Worm (Caenorhabditis elegans) whole organism, L4 larva: ENCODE results near the gene F36D4.5.
"Not testable (repeated sequence)": the region's sequence is repeated elsewhere in the genome, so short reads cannot be mapped to it uniquely, and the experiment has no call there.

ENCODE experiments used
- F10B5.3 ChIP-seq: sonication (generic microtip); optimal IDR thresholded peaks from 2 replicates; lab custom pipeline; 2016; ENCODE audit warnings: mild to moderate bottlenecking, missing genetic modification characterization, missing compliant biosample characterization
- F44E2.7 ChIP-seq: fragments of 200-800 bp; sonication (Bioruptor generic); IDR thresholded peaks from 2 replicates; pipeline ENCODE4 v2.1.2; 2022; ENCODE audit warnings: missing genetic modification characterization, missing compliant biosample characterization
- T20F7.1 ChIP-seq: fragments of 200-800 bp; sonication (Bioruptor generic); optimal IDR thresholded peaks from 2 replicates; lab custom pipeline; 2018; ENCODE audit warnings: mild to moderate bottlenecking, missing genetic modification characterization, missing compliant biosample characterization
- ZK546.5 ChIP-seq, 2 experiments: sonication (generic microtip); optimal IDR thresholded peaks; 2 replicates each; lab custom pipeline; 2017; ENCODE audit warnings: missing biosample characterization in 2 of 2, missing genetic modification characterization in 2 of 2
- aha-1 ChIP-seq: fragments of 150-350 bp; peaks from one replicate; lab custom pipeline; 2014; ENCODE audit warnings: missing biosample characterization, missing genetic modification characterization
- arid-1 ChIP-seq: fragments of 200-800 bp; sonication (Bioruptor generic); conservative IDR thresholded peaks from 2 replicates; pipeline ENCODE4 v1.3.6; 2022; ENCODE audit warnings: missing genetic modification reagents, missing genetic modification characterization, missing compliant biosample characterization
- ceh-20 ChIP-seq: fragments of 200-800 bp; sonication (Bioruptor generic); IDR thresholded peaks from 2 replicates; pipeline ENCODE4 v1.3.6; 2022; ENCODE audit warnings: missing genetic modification reagents, missing genetic modification characterization, missing compliant biosample characterization
- ceh-82 ChIP-seq: sonication (generic microtip); optimal IDR thresholded peaks from 2 replicates; lab custom pipeline; 2017; ENCODE audit warnings: missing biosample characterization, missing genetic modification characterization
- ces-1 ChIP-seq: fragments of 150-350 bp; sonication (generic microtip); optimal IDR thresholded peaks from 4 replicates; lab custom pipeline; 2014; ENCODE audit warnings: missing biosample characterization, missing genetic modification reagents, missing genetic modification characterization
- daf-16 ChIP-seq, 3 experiments: sonication (generic microtip); optimal IDR thresholded peaks; 2 replicates each; lab custom pipeline; 2016 to 2017; ENCODE audit warnings: missing genetic modification characterization in 3 of 3, missing genetic modification reagents in 3 of 3, mild to moderate bottlenecking in 2 of 3, missing compliant biosample characterization in 2 of 3, missing biosample characterization in 1 of 3, moderate library complexity in 1 of 3
- daf-19 ChIP-seq: fragments of 200-800 bp; sonication (Bioruptor generic); conservative IDR thresholded peaks from 2 replicates; pipeline ENCODE4 v1.3.6; 2022; ENCODE audit warnings: missing genetic modification characterization, missing compliant biosample characterization
- dmd-6 ChIP-seq: fragments of 200-800 bp; sonication (Bioruptor generic); IDR thresholded peaks from 2 replicates; pipeline ENCODE4 v1.3.6; 2022; ENCODE audit warnings: missing genetic modification reagents, missing genetic modification characterization, missing compliant biosample characterization
- dve-1 ChIP-seq: sonication (generic microtip); optimal IDR thresholded peaks from 2 replicates; lab custom pipeline; 2017; ENCODE audit warnings: antibody characterized with exemption, mild to moderate bottlenecking, missing genetic modification characterization, missing compliant biosample characterization; ENCODE audit not compliant: insufficient read depth
- hif-1 ChIP-seq, 2 experiments: sonication (generic microtip); optimal IDR thresholded peaks; 2 replicates each; lab custom pipeline; 2016 to 2017; ENCODE audit warnings: missing compliant biosample characterization in 2 of 2, missing genetic modification characterization in 2 of 2, missing genetic modification reagents in 2 of 2, missing genotype in 2 of 2, mild to moderate bottlenecking in 1 of 2
- hlh-11 ChIP-seq: fragments of 200-800 bp; sonication (Bioruptor generic); optimal IDR thresholded peaks from 2 replicates; lab custom pipeline; 2018; ENCODE audit warnings: mild to moderate bottlenecking, missing genetic modification characterization, missing compliant biosample characterization
- hlh-30 ChIP-seq: sonication (generic microtip); optimal IDR thresholded peaks from 2 replicates; lab custom pipeline; 2017; ENCODE audit warnings: antibody characterized with exemption, mild to moderate bottlenecking, missing genetic modification characterization, missing compliant biosample characterization; ENCODE audit not compliant: insufficient read depth
- hmg-1.1 ChIP-seq: fragments of 200-800 bp; sonication (Bioruptor generic); IDR thresholded peaks from 2 replicates; pipeline ENCODE4 v1.3.6; 2022; ENCODE audit warnings: missing genetic modification reagents, missing genetic modification characterization, missing compliant biosample characterization
- lin-1 ChIP-seq: fragments of 200-800 bp; sonication (Bioruptor generic); IDR thresholded peaks from 2 replicates; pipeline ENCODE4 v1.3.6; 2022; ENCODE audit warnings: missing genetic modification reagents, missing genetic modification characterization, missing compliant biosample characterization
- madf-5 ChIP-seq, 2 experiments: fragments of 200-800 bp; sonication (Bioruptor generic); IDR thresholded peaks; 2 replicates each; pipeline ENCODE4 v1.3.6; 2022; ENCODE audit warnings: missing compliant biosample characterization in 2 of 2, missing genetic modification characterization in 2 of 2
- mes-2 ChIP-seq: sonication (generic microtip); optimal IDR thresholded peaks from 2 replicates; lab custom pipeline; 2016; ENCODE audit warnings: missing genotype, mild to moderate bottlenecking, missing genetic modification characterization, missing compliant biosample characterization; ENCODE audit not compliant: poor library complexity, severe bottlenecking
- mxl-2 ChIP-seq: fragments of 200-800 bp; sonication (Bioruptor generic); conservative IDR thresholded peaks from 2 replicates; pipeline ENCODE4 v1.3.6; 2022; ENCODE audit warnings: missing genetic modification reagents, missing genetic modification characterization, missing compliant biosample characterization
- mxl-3 ChIP-seq: fragments of 200-800 bp; sonication (Bioruptor generic); optimal IDR thresholded peaks from 2 replicates; lab custom pipeline; 2018; ENCODE audit warnings: mild to moderate bottlenecking, missing genetic modification characterization, missing compliant biosample characterization
- nhr-10 ChIP-seq: fragments of 150-350 bp; optimal IDR thresholded peaks from 2 replicates; lab custom pipeline; 2014; ENCODE audit warnings: missing biosample characterization, missing genetic modification characterization
- nhr-25 ChIP-seq: sonication (generic microtip); optimal IDR thresholded peaks from 2 replicates; lab custom pipeline; 2017; ENCODE audit warnings: missing genetic modification characterization, mild to moderate bottlenecking, missing compliant biosample characterization, antibody characterized with exemption, moderate library complexity, borderline replicate concordance; ENCODE audit not compliant: insufficient read depth
- nhr-28 ChIP-seq: fragments of 150-350 bp; optimal IDR thresholded peaks from 2 replicates; lab custom pipeline; 2014; ENCODE audit warnings: missing biosample characterization, missing genetic modification characterization
- pqm-1 ChIP-seq: sonication (generic microtip); optimal IDR thresholded peaks from 2 replicates; lab custom pipeline; 2017; ENCODE audit warnings: missing biosample characterization, missing genetic modification characterization
- snpc-1.2 ChIP-seq: fragments of 200-800 bp; sonication (Bioruptor generic); IDR thresholded peaks from 2 replicates; pipeline ENCODE4 v1.3.6; 2022; ENCODE audit warnings: missing genetic modification reagents, missing genetic modification characterization, missing compliant biosample characterization
- snpc-4 ChIP-seq: fragments of 150-350 bp; optimal IDR thresholded peaks from 2 replicates; lab custom pipeline; 2014; ENCODE audit warnings: missing biosample characterization, missing genetic modification characterization
- unc-62 ChIP-seq, 3 experiments: fragments of 150-350 bp in 1 of 3; sonication (generic microtip); optimal IDR thresholded peaks in 2 of 3; peaks in 1 of 3; 1 replicate in 1 of 3; 2 replicates in 2 of 3; lab custom pipeline; 2014 to 2017; ENCODE audit warnings: missing biosample characterization in 3 of 3, missing genetic modification characterization in 3 of 3, missing genetic modification reagents in 3 of 3, missing genotype in 1 of 3
- zag-1 ChIP-seq: fragments of 150-350 bp; optimal IDR thresholded peaks from 2 replicates; lab custom pipeline; 2014; ENCODE audit warnings: missing biosample characterization, missing genetic modification characterization
- zip-2 ChIP-seq: fragments of 150-350 bp; optimal IDR thresholded peaks from 2 replicates; lab custom pipeline; 2014; ENCODE audit warnings: missing biosample characterization, missing genetic modification characterization
- ztf-7 ChIP-seq: fragments of 150-350 bp; optimal IDR thresholded peaks from 2 replicates; lab custom pipeline; 2014; ENCODE audit warnings: missing biosample characterization, missing genetic modification characterization

F36D4.5 gene

ce11 chrV:9381846-9382363, 43.7 kb downstream of the F36D4.5 start, which contains the start of gene E02C12.12:
Gene E02C12.12, minus strand, starts transcription at chrV:9382313.
- TF ChIP-seq ZK546.5 (tag; optimal IDR thresholded peaks at IDR 0.05; lab: Kevin White, UChicago) (no peak), nhr-28 (tag; lab: Kevin White, UChicago) (no peak), unc-62 (GFP tag; optimal IDR thresholded peaks at IDR 0.05 in 1 of 2; lab: Kevin White, UChicago) (peak in 1 of 2 experiments; percentile 55), unc-62 (tag; optimal IDR thresholded peaks at IDR 0.05; lab: Kevin White, UChicago) (no peak), nhr-10 (no peak), hlh-11 (tag; lab: Kevin White, UChicago) (no peak), zip-2 (tag; lab: Kevin White, UChicago) (no peak), lin-1 (GFP tag; lab: Robert Waterston, UW) (no peak)

ce11 chrV:9379808-9380207, 45.8 kb downstream of the F36D4.5 start, which contains the start of gene E02C12.11:
Gene E02C12.11, minus strand, starts transcription at chrV:9379908.
- TF ChIP-seq hmg-1.1 (GFP tag; lab: Robert Waterston, UW); snpc-1.2 (GFP tag; lab: Robert Waterston, UW); F10B5.3: not testable (repeated sequence)
- TF ChIP-seq, all 104 proteins: peak for 0; not testable (repeated sequence) for 104

ce11 chrV:9378335-9378734, 47.3 kb downstream of the F36D4.5 start, which contains the start of gene E02C12.10:
Gene E02C12.10, minus strand, starts transcription at chrV:9378409.
- no peak for TF ChIP-seq mxl-2
- no peak for TF ChIP-seq madf-5 (GFP tag; IDR thresholded peaks at IDR 0.05; lab: Robert Waterston, UW)
- TF ChIP-seq F44E2.7, result no peak
- TF ChIP-seq daf-19 (GFP tag; lab: Robert Waterston, UW), result no peak
- TF ChIP-seq nhr-28 (tag; lab: Kevin White, UChicago), result peak; percentile 69
- no peak for TF ChIP-seq ceh-20 (GFP tag; lab: Robert Waterston, UW)
- TF ChIP-seq, all 104 proteins: peak for 1

- TF ChIP-seq nhr-25 (tag; lab: Kevin White, UChicago) (no peak), ceh-82 (tag; lab: Kevin White, UChicago) (no peak), ces-1 (GFP tag; lab: Kevin White, UChicago) (no peak)
These were observed 49.2 kb downstream of the F36D4.5 start, which contains the start of gene E02C12.19 for ce11 chrV:9376417-9376816. Gene E02C12.19, minus strand, starts transcription at chrV:9376517.

DNA sequence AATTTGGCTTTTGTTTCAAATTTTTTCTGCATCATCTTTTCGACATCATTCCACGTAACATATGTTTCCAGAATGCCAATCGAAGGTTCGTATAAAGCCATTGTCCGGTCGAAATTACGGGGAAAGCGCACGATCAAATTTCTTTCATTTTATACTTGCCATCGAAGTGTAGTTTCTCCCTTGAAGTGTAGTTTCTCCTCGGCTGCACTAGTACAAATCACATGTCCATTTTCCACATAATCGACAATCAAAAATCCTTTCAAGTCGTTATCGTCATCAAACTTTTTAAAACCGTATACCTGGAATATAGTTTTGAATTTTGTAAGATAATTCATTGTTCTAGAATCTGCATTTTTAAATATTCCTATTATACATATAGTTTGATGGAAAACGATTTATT, 50.2 kb downstream of the F36D4.5 start, which contains the start of gene E02C12.9:
Gene E02C12.9, minus strand, starts transcription at position 101 of the 400 bp plus-strand sequence.
- TF ChIP-seq snpc-4 (tag; lab: Kevin White, UChicago) (no peak), hif-1 (tag; optimal IDR thresholded peaks at IDR 0.05; lab: Kevin White, UChicago) (no peak), ztf-7 (tag; lab: Kevin White, UChicago) (no peak), zag-1 (tag; lab: Kevin White, UChicago) (no peak), snpc-1.2 (GFP tag; lab: Robert Waterston, UW) (no peak)

ce11 chrV:9373473-9373872, 52.1 kb downstream of the F36D4.5 start, which contains the start of gene E02C12.8:
Gene E02C12.8, minus strand, starts transcription at chrV:9373613.
- TF ChIP-seq mxl-3 (GFP tag; lab: Kevin White, UChicago) (peak; percentile 17), unc-62 (GFP tag; optimal IDR thresholded peaks at IDR 0.05 in 1 of 2; lab: Kevin White, UChicago) (peak in 1 of 2 experiments; percentile 9), unc-62 (tag; optimal IDR thresholded peaks at IDR 0.05; lab: Kevin White, UChicago) (no peak), daf-16 (GFP tag; optimal IDR thresholded peaks at IDR 0.05; lab: Kevin White, UChicago) (no peak), daf-16 (tag; optimal IDR thresholded peaks at IDR 0.05; lab: Kevin White, UChicago) (peak; percentile 54), mes-2 (tag; lab: Kevin White, UChicago) (no peak), hlh-30 (tag; lab: Kevin White, UChicago) (peak; percentile 2), aha-1 (tag; lab: Kevin White, UChicago) (no peak), T20F7.1 (GFP tag; lab: Kevin White, UChicago) (peak; percentile 23), dve-1 (tag; lab: Kevin White, UChicago) (peak; percentile 56), zip-2 (tag; lab: Kevin White, UChicago) (peak; percentile 58), pqm-1 (tag; lab: Kevin White, UChicago) (peak; percentile 93), lin-1 (GFP tag; lab: Robert Waterston, UW) (0 out of 2 replicates have a peak, but pooled peaks have one; percentile 14), zag-1 (tag; lab: Kevin White, UChicago) (no peak), dmd-6 (GFP tag; lab: Robert Waterston, UW) (peak; percentile 80), nhr-28 (tag; lab: Kevin White, UChicago) (peak; percentile 72), arid-1 (no peak)
